Worm (Caenorhabditis elegans) whole organism, late embryonic: ENCODE results near the gene lin-8.

Experiments
- ceh-14 ChIP-seq: sonication (generic microtip); optimal IDR thresholded peaks from 2 replicates; lab custom pipeline; 2016; ENCODE audit warnings: missing genotype, missing genetic modification characterization, missing compliant biosample characterization
- ceh-18 ChIP-seq: sonication (generic microtip); optimal IDR thresholded peaks from 2 replicates; lab custom pipeline; 2016; ENCODE audit warnings: missing genetic modification characterization, missing compliant biosample characterization
- ceh-2 ChIP-seq: sonication (generic microtip); optimal IDR thresholded peaks from 2 replicates; lab custom pipeline; 2016; ENCODE audit warnings: missing genotype, missing genetic modification characterization, missing compliant biosample characterization
- ceh-30 ChIP-seq: fragments of 150-350 bp; optimal IDR thresholded peaks from 2 replicates; lab custom pipeline; 2014; ENCODE audit warnings: missing biosample characterization, missing genetic modification characterization
- che-1 ChIP-seq: sonication (generic microtip); optimal IDR thresholded peaks from 2 replicates; lab custom pipeline; 2016; ENCODE audit warnings: mild to moderate bottlenecking, missing genetic modification characterization, missing compliant biosample characterization
- elt-2 ChIP-seq: sonication (generic microtip); optimal IDR thresholded peaks from 2 replicates; lab custom pipeline; 2016; ENCODE audit warnings: missing genetic modification reagents, missing genetic modification characterization, missing compliant biosample characterization
- ets-4 ChIP-seq: sonication (generic microtip); optimal IDR thresholded peaks from 2 replicates; lab custom pipeline; 2016; ENCODE audit warnings: missing genetic modification characterization, missing compliant biosample characterization
- fax-1 ChIP-seq: sonication (generic microtip); optimal IDR thresholded peaks from 2 replicates; lab custom pipeline; 2016; ENCODE audit warnings: missing genotype, missing genetic modification characterization, missing compliant biosample characterization
- fkh-6 ChIP-seq: sonication (generic microtip); optimal IDR thresholded peaks from 2 replicates; lab custom pipeline; 2016; ENCODE audit warnings: missing genetic modification characterization, missing compliant biosample characterization
- gmeb-2 ChIP-seq: sonication (generic microtip); optimal IDR thresholded peaks from 2 replicates; lab custom pipeline; 2016; ENCODE audit warnings: missing genetic modification characterization, inconsistent platforms, missing compliant biosample characterization
- hlh-13 ChIP-seq: fragments of 200-800 bp; sonication (Bioruptor generic); optimal IDR thresholded peaks from 2 replicates; lab custom pipeline; 2018; ENCODE audit warnings: mild to moderate bottlenecking, missing genetic modification characterization, missing compliant biosample characterization
- hlh-15 ChIP-seq: sonication (generic microtip); optimal IDR thresholded peaks from 2 replicates; lab custom pipeline; 2016; ENCODE audit warnings: missing genetic modification characterization, missing compliant biosample characterization
- hlh-30 ChIP-seq: sonication (generic microtip); optimal IDR thresholded peaks from 2 replicates; lab custom pipeline; 2017; ENCODE audit warnings: antibody characterized with exemption, missing genetic modification characterization, missing compliant biosample characterization; ENCODE audit not compliant: insufficient read depth
- hlh-6 ChIP-seq: sonication (generic microtip); optimal IDR thresholded peaks from 2 replicates; lab custom pipeline; 2016; ENCODE audit warnings: missing genotype, missing genetic modification characterization, missing compliant biosample characterization
- hlh-8 ChIP-seq: sonication (generic microtip); optimal IDR thresholded peaks from 2 replicates; lab custom pipeline; 2016; ENCODE audit warnings: missing genotype, missing genetic modification characterization, missing compliant biosample characterization
- lim-6 ChIP-seq: sonication (generic microtip); optimal IDR thresholded peaks from 2 replicates; lab custom pipeline; 2016; ENCODE audit warnings: missing genetic modification characterization, missing compliant biosample characterization
- lin-11 ChIP-seq: fragments of 200-800 bp; sonication (Bioruptor generic); optimal IDR thresholded peaks from 2 replicates; lab custom pipeline; 2018; ENCODE audit warnings: mild to moderate bottlenecking, missing genetic modification characterization, missing compliant biosample characterization
- mec-3 ChIP-seq: sonication (generic microtip); optimal IDR thresholded peaks from 2 replicates; lab custom pipeline; 2016; ENCODE audit warnings: borderline replicate concordance, missing genetic modification characterization, missing compliant biosample characterization
- npax-4 ChIP-seq: sonication (generic microtip); optimal IDR thresholded peaks from 2 replicates; lab custom pipeline; 2016; ENCODE audit warnings: missing genetic modification characterization, missing compliant biosample characterization
- pag-3 ChIP-seq: sonication (generic microtip); optimal IDR thresholded peaks from 2 replicates; lab custom pipeline; 2016; ENCODE audit warnings: missing compliant biosample characterization, missing genetic modification characterization, borderline replicate concordance
- ref-2 ChIP-seq: sonication (generic microtip); optimal IDR thresholded peaks from 2 replicates; lab custom pipeline; 2016; ENCODE audit warnings: missing genetic modification characterization, missing compliant biosample characterization
- ttx-3 ChIP-seq: sonication (generic microtip); optimal IDR thresholded peaks from 2 replicates; lab custom pipeline; 2016; ENCODE audit warnings: missing genetic modification reagents, missing genetic modification characterization, missing compliant biosample characterization
- unc-3 ChIP-seq, 2 experiments: fragments of 200-800 bp in 1 of 2; sonication (Bioruptor generic) in 1 of 2; sonication (generic microtip) in 1 of 2; conservative IDR thresholded peaks in 1 of 2; optimal IDR thresholded peaks in 1 of 2; 2 replicates each; pipeline versions ENCODE4 v1.3.6 to Lab custom; 2016 to 2022; ENCODE audit warnings: missing compliant biosample characterization in 2 of 2, missing genetic modification characterization in 2 of 2, missing genetic modification reagents in 1 of 2
- unc-55 ChIP-seq: sonication (generic microtip); optimal IDR thresholded peaks from 2 replicates; lab custom pipeline; 2017; ENCODE audit warnings: missing biosample characterization, missing genetic modification reagents, missing genetic modification characterization
- ztf-16 ChIP-seq: sonication (generic microtip); optimal IDR thresholded peaks from 2 replicates; lab custom pipeline; 2017; ENCODE audit warnings: missing genetic modification characterization, missing compliant biosample characterization

lin-8 gene

DNA sequence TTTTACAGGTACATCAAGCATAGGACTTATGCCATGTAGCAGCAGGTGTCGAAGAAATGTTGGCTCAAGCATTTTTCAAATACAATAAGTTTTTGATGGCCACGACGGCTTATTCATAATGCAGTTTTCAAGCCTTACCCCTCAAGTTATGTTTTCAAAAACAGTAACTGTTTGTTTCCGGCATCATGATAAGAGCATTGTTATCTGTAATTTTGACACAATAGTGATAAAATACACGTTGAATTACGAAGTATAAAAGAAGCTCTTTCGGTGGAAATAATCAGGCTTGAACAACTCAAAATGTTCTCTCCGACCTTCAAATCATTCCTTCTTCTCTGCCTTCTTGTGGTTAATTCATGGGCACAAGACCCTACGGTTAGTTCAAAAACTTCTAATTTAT, 45.4 kb downstream of the lin-8 start, which contains the start of gene clec-121:
Gene clec-121 (plus strand): TSS at position 301 of the 400 bp plus-strand sequence.
- no peak for TF ChIP-seq hlh-6 (tag; lab: Kevin White, UChicago)

DNA sequence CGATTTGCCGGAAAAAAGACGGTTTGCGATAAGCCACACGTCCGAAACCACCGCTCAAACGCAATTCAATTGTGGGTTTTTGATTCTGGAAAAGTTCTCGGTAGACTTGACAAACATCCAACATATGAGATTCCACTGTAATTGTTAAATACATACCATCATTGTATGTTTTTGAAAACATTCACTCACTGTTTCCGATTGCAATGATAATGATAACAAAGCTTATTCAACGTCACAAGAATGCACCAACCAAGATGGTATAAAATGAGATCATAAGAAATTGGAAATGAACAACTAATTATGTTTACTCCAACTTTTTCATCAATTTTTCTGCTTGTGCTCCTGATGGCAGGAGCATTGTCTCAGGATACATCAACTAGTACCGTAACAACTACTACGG, 49.1 kb downstream of the lin-8 start, which contains the start of gene clec-122:
Gene clec-122 (plus strand): TSS at position 301 of the 400 bp plus-strand sequence.
- TF ChIP-seq che-1, result no peak
- no peak for TF ChIP-seq ceh-2 (tag; lab: Kevin White, UChicago)
- no peak for TF ChIP-seq lim-6 (tag; lab: Kevin White, UChicago)
- no peak for TF ChIP-seq fax-1 (tag; lab: Kevin White, UChicago)
- no peak for TF ChIP-seq unc-55 (GFP tag; lab: Kevin White, UChicago)
- no peak for TF ChIP-seq ceh-30 (tag; lab: Kevin White, UChicago)
- TF ChIP-seq elt-2 (tag; lab: Kevin White, UChicago), result no peak
- no peak for TF ChIP-seq npax-4
- no peak for TF ChIP-seq hlh-15 (tag; lab: Kevin White, UChicago)
- TF ChIP-seq hlh-8 (tag; lab: Kevin White, UChicago), result no peak
- TF ChIP-seq ceh-18, result no peak
- TF ChIP-seq fkh-6 (tag; lab: Kevin White, UChicago), result no peak
- no peak for TF ChIP-seq ttx-3 (tag; lab: Kevin White, UChicago)
- no peak for TF ChIP-seq gmeb-2 (tag; lab: Kevin White, UChicago)

ce11 chrII:3108101-3108500, 51.5 kb downstream of the lin-8 start:
- TF ChIP-seq hlh-6 (tag; lab: Kevin White, UChicago) (peak; percentile 34), hlh-13 (GFP tag; lab: Kevin White, UChicago) (no peak), ceh-14 (tag; lab: Kevin White, UChicago) (no peak), ceh-30 (tag; lab: Kevin White, UChicago) (no peak), lin-11 (tag; lab: Kevin White, UChicago) (no peak), mec-3 (tag; lab: Kevin White, UChicago) (no peak)

DNA sequence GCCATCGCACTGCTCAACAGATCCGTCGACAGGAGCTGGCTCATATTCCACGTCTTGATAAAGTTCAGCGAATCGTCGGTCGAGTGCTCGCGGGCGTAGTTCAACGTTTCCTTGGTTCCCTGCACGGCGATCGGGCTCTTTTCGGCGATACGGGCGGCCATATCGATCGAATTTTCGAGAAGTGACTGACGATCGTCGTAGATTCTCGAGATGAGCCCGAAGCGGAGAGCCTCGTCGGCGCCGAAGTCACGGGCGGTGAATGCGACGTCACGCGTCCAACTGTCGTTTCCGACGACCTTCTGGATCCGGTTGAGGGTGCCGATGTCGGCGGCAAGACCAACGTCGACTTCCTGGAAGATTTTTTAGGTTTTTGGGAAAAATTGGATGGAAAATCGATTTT, 52.9 kb downstream of the lin-8 start:
- TF ChIP-seq unc-3 (GFP tag; conservative IDR thresholded peaks at IDR 0.05; lab: Robert Waterston, UW) (no peak), unc-3 (tag; optimal IDR thresholded peaks at IDR 0.05; lab: Kevin White, UChicago) (no peak), ttx-3 (tag; lab: Kevin White, UChicago) (no peak), ref-2 (tag; lab: Kevin White, UChicago) (no peak), ets-4 (tag; lab: Kevin White, UChicago) (no peak), pag-3 (tag; lab: Kevin White, UChicago) (no peak), hlh-30 (tag; lab: Kevin White, UChicago) (no peak), ztf-16 (tag; lab: Kevin White, UChicago) (no peak), fax-1 (tag; lab: Kevin White, UChicago) (no peak), hlh-8 (tag; lab: Kevin White, UChicago) (no peak)
